Fruit fly (Drosophila melanogaster) whole organism, embryonic: Measurements from ENCODE around the gene Hr96.
A peak's percentile ranks its signal among the peaks of the same experiment; 100 is the strongest.

Experiments used
- Bgb ChIP-seq: fragments of 200-800 bp; sonication (Bioruptor generic); IDR thresholded peaks from 2 replicates; pipeline ENCODE4 v1.3.6; 2022; ENCODE audit warnings: missing biosample characterization, missing genetic modification characterization; ENCODE audit not compliant: partially characterized antibody
- CG10431 ChIP-seq: fragments of 200-800 bp; sonication (Bioruptor generic); optimal IDR thresholded peaks from 3 replicates; lab custom pipeline; 2018; ENCODE audit warnings: missing biosample characterization, mild to moderate bottlenecking, missing genetic modification characterization
- CG11504 ChIP-seq: fragments of 200-800 bp; sonication (Bioruptor generic); optimal IDR thresholded peaks from 3 replicates; lab custom pipeline; 2019; ENCODE audit warnings: missing biosample characterization, mild to moderate bottlenecking, missing genetic modification characterization, moderate library complexity
- CG12236 ChIP-seq: fragments of 200-800 bp; sonication (Bioruptor generic); optimal IDR thresholded peaks from 2 replicates; lab custom pipeline; 2016; ENCODE audit warnings: missing biosample characterization, missing genetic modification characterization
- CG13287 ChIP-seq: fragments of 200-800 bp; sonication (Bioruptor generic); IDR thresholded peaks from 2 replicates; pipeline ENCODE4 v1.3.6; 2022; ENCODE audit warnings: missing biosample characterization, missing genetic modification characterization; ENCODE audit not compliant: partially characterized antibody
- CG13775 ChIP-seq: fragments of 200-800 bp; sonication (Bioruptor generic); optimal IDR thresholded peaks from 3 replicates; lab custom pipeline; 2017; ENCODE audit warnings: missing biosample characterization, mild to moderate bottlenecking, missing genetic modification characterization
- CG13894 ChIP-seq: fragments of 200-800 bp; sonication (Bioruptor generic); optimal IDR thresholded peaks from 3 replicates; lab custom pipeline; 2018; ENCODE audit warnings: missing biosample characterization, mild to moderate bottlenecking, missing genetic modification characterization, moderate library complexity
- CG18011 ChIP-seq: fragments of 200-800 bp; sonication (Bioruptor generic); optimal IDR thresholded peaks from 2 replicates; lab custom pipeline; 2017; ENCODE audit warnings: missing biosample characterization, missing genetic modification characterization, mild to moderate bottlenecking, moderate library complexity, missing genotype
- CG2120 ChIP-seq: fragments of 200-800 bp; sonication (Bioruptor generic); optimal IDR thresholded peaks from 3 replicates; lab custom pipeline; 2016; ENCODE audit warnings: missing biosample characterization, missing genetic modification characterization
- CG2712 ChIP-seq: fragments of 200-800 bp; optimal IDR thresholded peaks from 3 replicates; lab custom pipeline; 2019; ENCODE audit warnings: missing biosample characterization, mild to moderate bottlenecking, missing genetic modification characterization, moderate library complexity
- CG30403 ChIP-seq: fragments of 200-800 bp; sonication (Bioruptor generic); optimal IDR thresholded peaks from 3 replicates; lab custom pipeline; 2016; ENCODE audit warnings: missing biosample characterization, missing genetic modification characterization
- CG32532 ChIP-seq: fragments of 200-800 bp; sonication (Bioruptor generic); IDR thresholded peaks from 2 replicates; pipeline ENCODE4 v1.3.6; 2022; ENCODE audit warnings: missing biosample characterization, missing genetic modification characterization
- CG34376 ChIP-seq: fragments of 200-800 bp; sonication (Bioruptor generic); optimal IDR thresholded peaks from 2 replicates; lab custom pipeline; 2018; ENCODE audit warnings: missing biosample characterization, mild to moderate bottlenecking, missing genetic modification characterization
- CG4404 ChIP-seq: fragments of 200-800 bp; sonication (Bioruptor generic); IDR thresholded peaks from 2 replicates; pipeline ENCODE4 v1.3.6; 2022; ENCODE audit warnings: missing biosample characterization, missing genetic modification characterization
- CG6654 ChIP-seq: fragments of 200-800 bp; sonication (Bioruptor generic); optimal IDR thresholded peaks from 2 replicates; lab custom pipeline; 2017; ENCODE audit warnings: missing biosample characterization, mild to moderate bottlenecking, missing genetic modification characterization
- CG6791 ChIP-seq: fragments of 200-800 bp; sonication (Bioruptor generic); IDR thresholded peaks from 3 replicates; pipeline ENCODE4 v1.3.6; 2022; ENCODE audit warnings: missing biosample characterization, missing genetic modification characterization; ENCODE audit not compliant: partially characterized antibody
- CG7372 ChIP-seq: fragments of 200-800 bp; sonication (Bioruptor generic); IDR thresholded peaks from 2 replicates; pipeline ENCODE4 v1.3.6; 2022; ENCODE audit warnings: missing biosample characterization, missing genetic modification characterization
- CG7987 ChIP-seq: fragments of 200-800 bp; sonication (Bioruptor generic); optimal IDR thresholded peaks from 2 replicates; lab custom pipeline; 2018; ENCODE audit warnings: missing biosample characterization, mild to moderate bottlenecking, missing genetic modification characterization, moderate library complexity
- CG8290 ChIP-seq, 3 experiments: fragments of 200-800 bp; sonication (Bioruptor generic); optimal IDR thresholded peaks; 2 replicates each; lab custom pipeline; 2016 to 2019; ENCODE audit warnings: missing biosample characterization in 3 of 3, missing genetic modification characterization in 3 of 3, mild to moderate bottlenecking in 2 of 3, moderate library complexity in 1 of 3
- CG8388 ChIP-seq: fragments of 200-800 bp; sonication (Bioruptor generic); optimal IDR thresholded peaks from 2 replicates; lab custom pipeline; 2019; ENCODE audit warnings: missing biosample characterization, mild to moderate bottlenecking, missing genetic modification characterization, moderate library complexity
- CG9797 ChIP-seq: fragments of 200-800 bp; sonication (Bioruptor generic); optimal IDR thresholded peaks from 3 replicates; lab custom pipeline; 2018; ENCODE audit warnings: missing biosample characterization, mild to moderate bottlenecking, missing genetic modification characterization
- CG9817 ChIP-seq: fragments of 200-800 bp; sonication (Bioruptor generic); optimal IDR thresholded peaks from 2 replicates; lab custom pipeline; 2018; ENCODE audit warnings: missing biosample characterization, mild to moderate bottlenecking, missing genetic modification characterization, moderate library complexity
- CHES-1-like ChIP-seq: fragments of 200-800 bp; sonication (Bioruptor generic); optimal IDR thresholded peaks from 2 replicates; lab custom pipeline; 2016; ENCODE audit warnings: missing biosample characterization, missing genetic modification characterization
- Dbx ChIP-seq: fragments of 200-800 bp; sonication (Bioruptor generic); IDR thresholded peaks from 3 replicates; pipeline ENCODE4 v1.3.6; 2022; ENCODE audit warnings: missing biosample characterization, missing genetic modification characterization
- Dref ChIP-seq: fragments of 200-800 bp; sonication (Bioruptor generic); IDR thresholded peaks from 2 replicates; pipeline ENCODE4 v1.3.6; 2022; ENCODE audit warnings: missing biosample characterization, missing genetic modification characterization
- Ets97D ChIP-seq: fragments of 200-800 bp; sonication (Bioruptor generic); optimal IDR thresholded peaks from 3 replicates; lab custom pipeline; 2016; ENCODE audit warnings: missing biosample characterization, missing genetic modification characterization
- Fer1 ChIP-seq: fragments of 200-800 bp; sonication (Bioruptor generic); optimal IDR thresholded peaks from 2 replicates; lab custom pipeline; 2017; ENCODE audit warnings: missing biosample characterization, mild to moderate bottlenecking, missing genetic modification characterization
- HLH4C ChIP-seq: fragments of 200-800 bp; sonication (Bioruptor generic); IDR thresholded peaks from 3 replicates; pipeline ENCODE4 v1.3.6; 2022; ENCODE audit warnings: missing biosample characterization, missing genetic modification characterization; ENCODE audit not compliant: partially characterized antibody
- MBD-R2 ChIP-seq: fragments of 200-800 bp; sonication (Bioruptor generic); IDR thresholded peaks from 2 replicates; pipeline ENCODE4 v1.3.6; 2022; ENCODE audit warnings: missing biosample characterization, missing genetic modification characterization
- Opbp ChIP-seq: fragments of 200-800 bp; sonication (Bioruptor generic); IDR thresholded peaks from 3 replicates; pipeline ENCODE4 v1.3.6; 2022; ENCODE audit warnings: missing biosample characterization, missing genetic modification characterization; ENCODE audit not compliant: partially characterized antibody
- Sin3A ChIP-seq: fragments of >200 bp; optimal IDR thresholded peaks from 2 replicates; lab custom pipeline; 2018
- amos ChIP-seq: fragments of 200-800 bp; sonication (Bioruptor generic); IDR thresholded peaks from 2 replicates; pipeline ENCODE4 v1.3.6; 2022; ENCODE audit warnings: missing biosample characterization, missing genetic modification characterization; ENCODE audit not compliant: partially characterized antibody
- ash1 ChIP-seq: fragments of 200-800 bp; sonication (Bioruptor generic); optimal IDR thresholded peaks from 2 replicates; lab custom pipeline; 2018; ENCODE audit warnings: missing biosample characterization, mild to moderate bottlenecking, missing genetic modification characterization
- disco-r ChIP-seq: fragments of 200-800 bp; sonication (Bioruptor generic); optimal IDR thresholded peaks from 2 replicates; lab custom pipeline; 2016; ENCODE audit warnings: missing biosample characterization, missing genetic modification characterization
- dpn ChIP-seq, 2 experiments: fragments of 200-800 bp; sonication (Bioruptor generic); optimal IDR thresholded peaks; 3 replicates each; lab custom pipeline; 2016; ENCODE audit warnings: missing biosample characterization in 2 of 2, missing genetic modification characterization in 2 of 2
- eve ChIP-seq, 2 experiments: fragments of >200 bp; optimal IDR thresholded peaks; 2 replicates each; lab custom pipeline; 2017; ENCODE audit warnings: missing biosample characterization in 2 of 2, missing genetic modification characterization in 2 of 2
- grn ChIP-seq: fragments of 200-800 bp; sonication (Bioruptor generic); optimal IDR thresholded peaks from 3 replicates; lab custom pipeline; 2017; ENCODE audit warnings: missing biosample characterization, missing genetic modification characterization
- gsb ChIP-seq: fragments of 200-800 bp; sonication (Bioruptor generic); IDR thresholded peaks from 2 replicates; pipeline ENCODE4 v1.3.6; 2022; ENCODE audit warnings: missing biosample characterization, missing genetic modification characterization
- ind ChIP-seq: fragments of 200-800 bp; sonication (Bioruptor generic); optimal IDR thresholded peaks from 3 replicates; lab custom pipeline; 2016; ENCODE audit warnings: missing biosample characterization, missing genetic modification characterization
- lbe ChIP-seq: fragments of 200-800 bp; sonication (Bioruptor generic); optimal IDR thresholded peaks from 2 replicates; lab custom pipeline; 2016; ENCODE audit warnings: missing biosample characterization, mild to moderate bottlenecking, missing genetic modification characterization
- row ChIP-seq: fragments of 200-800 bp; sonication (Bioruptor generic); IDR thresholded peaks from 3 replicates; pipeline ENCODE4 v1.3.6; 2022; ENCODE audit warnings: missing biosample characterization, missing genetic modification characterization
- sens-2 ChIP-seq: fragments of 200-800 bp; sonication (Bioruptor generic); IDR thresholded peaks from 2 replicates; pipeline ENCODE4 v1.3.6; 2022; ENCODE audit warnings: missing biosample characterization, missing genetic modification characterization
- sna ChIP-seq: fragments of 200-800 bp; sonication (Bioruptor generic); IDR thresholded peaks from 2 replicates; pipeline ENCODE4 v1.3.6; 2022; ENCODE audit warnings: missing biosample characterization, missing genetic modification characterization; ENCODE audit not compliant: partially characterized antibody
- toy ChIP-seq: fragments of 200-800 bp; sonication (Bioruptor generic); IDR thresholded peaks from 2 replicates; pipeline ENCODE4 v1.3.6; 2022; ENCODE audit warnings: missing biosample characterization, missing genetic modification characterization
- trem ChIP-seq: fragments of 200-800 bp; optimal IDR thresholded peaks from 3 replicates; lab custom pipeline; 2019; ENCODE audit warnings: missing biosample characterization, mild to moderate bottlenecking, missing genetic modification characterization, moderate library complexity
- trh ChIP-seq: fragments of 200-800 bp; sonication (Bioruptor generic); optimal IDR thresholded peaks from 2 replicates; lab custom pipeline; 2016; ENCODE audit warnings: missing biosample characterization, missing genetic modification characterization
- zf30C ChIP-seq: fragments of 200-800 bp; sonication (Bioruptor generic); optimal IDR thresholded peaks from 3 replicates; lab custom pipeline; 2018; ENCODE audit warnings: missing biosample characterization, mild to moderate bottlenecking, missing genetic modification characterization
- zfh2 ChIP-seq: fragments of 200-800 bp; sonication (Bioruptor generic); optimal IDR thresholded peaks from 2 replicates; lab custom pipeline; 2016; ENCODE audit warnings: missing biosample characterization, missing genetic modification characterization

Hr96 gene

dm6 chr3R:25054451-25055188 lies 29.6 kb downstream of the Hr96 start, which contains the start of gene CG31109 (continued):
- TF ChIP-seq Fer1 (peak; percentile 7), Ets97D (peak; percentile 74), CG2120 (peak; percentile 64), CG32532 (GFP tag; lab: Robert Waterston, UW) (peak; percentile 31; the same call in 1 of the 2 replicates), CG10431 (GFP tag; lab: Kevin White, UChicago) (no peak), CG8290 (GFP tag; optimal IDR thresholded peaks at IDR 0.05; lab: Kevin White, UChicago) (peak; percentile 84), CG8290 (tag; optimal IDR thresholded peaks at IDR 0.05; lab: Kevin White, UChicago) (peak; percentile 73 to 89), CG4404 (GFP tag; lab: Robert Waterston, UW) (no peak), CG2712 (tag; lab: Kevin White, UChicago) (peak; percentile 32), CG6791 (peak; percentile 37; the same call in 1 of the 3 replicates), amos (GFP tag; lab: Robert Waterston, UW) (peak; percentile 63; the same call in 1 of the 2 replicates), Sin3A (peak; percentile 2), CG7372 (GFP tag; lab: Robert Waterston, UW) (no peak), CG6654 (GFP tag; lab: Kevin White, UChicago) (no peak), toy (GFP tag; lab: Robert Waterston, UW) (no peak), ash1 (GFP tag; lab: Kevin White, UChicago) (no peak), trem (tag; lab: Kevin White, UChicago) (peak; percentile 80), Opbp (GFP tag; lab: Robert Waterston, UW) (peak; percentile 46; the same call in 1 of the 3 replicates), disco-r (GFP tag; lab: Kevin White, UChicago) (no peak), CHES-1-like (GFP tag; lab: Kevin White, UChicago) (peak; percentile 50), eve (GFP tag; optimal IDR thresholded peaks at IDR 0.05; lab: Kevin White, UChicago) (peak in 1 of 2 experiments; percentile 56), CG13287 (peak; percentile 61), CG8388 (GFP tag; lab: Kevin White, UChicago) (peak; percentile 5), CG13775 (GFP tag; lab: Kevin White, UChicago) (peak; percentile 17), CG18011 (peak; percentile 8), MBD-R2 (GFP tag; lab: Robert Waterston, UW) (peak; percentile 79), grn (GFP tag; lab: Kevin White, UChicago) (no peak), CG30403 (peak; percentile 18), Bgb (GFP tag; lab: Robert Waterston, UW) (peak; percentile 59), CG7987 (GFP tag; lab: Kevin White, UChicago) (peak; percentile 30), CG9797 (GFP tag; lab: Kevin White, UChicago) (peak; percentile 27), gsb (no peak), trh (GFP tag; lab: Kevin White, UChicago) (no peak), CG11504 (tag; lab: Kevin White, UChicago) (no peak), ind (GFP tag; lab: Kevin White, UChicago) (peak; percentile 25), Dbx (GFP tag; lab: Robert Waterston, UW) (0 out of 3 replicates have a peak, but pooled peaks have one; percentile 42), CG13894 (tag; lab: Kevin White, UChicago) (peak; percentile 42), Dref (peak; percentile 78), zfh2 (GFP tag; lab: Kevin White, UChicago) (peak; percentile 28), sna (GFP tag; lab: Robert Waterston, UW) (peak; percentile 39; the same call in 1 of the 2 replicates), zf30C (GFP tag; lab: Kevin White, UChicago) (peak; percentile 19), CG9817 (tag; lab: Kevin White, UChicago) (peak; percentile 6), CG12236 (GFP tag; lab: Kevin White, UChicago) (no peak), HLH4C (peak; percentile 40; the same call in 1 of the 3 replicates), sens-2 (GFP tag; lab: Robert Waterston, UW) (no peak), row (GFP tag; lab: Robert Waterston, UW) (peak; percentile 70), CG34376 (GFP tag; lab: Kevin White, UChicago) (peak; percentile 28), dpn (GFP tag; optimal IDR thresholded peaks at IDR 0.05; lab: Kevin White, UChicago) (peak in 1 of 2 experiments; percentile 4), lbe (no peak)
